Fruit fly (Drosophila melanogaster): ENCODE measurements around the gene CG32213.

- TF ChIP-seq sv (GFP tag; optimal IDR thresholded peaks at IDR 0.05) (no peak), brk (GFP tag; optimal IDR thresholded peaks at IDR 0.05) (no peak), h (GFP tag; optimal IDR thresholded peaks at IDR 0.05) (no peak), sage (GFP tag; optimal IDR thresholded peaks at IDR 0.05) (no peak), dsf (GFP tag; optimal IDR thresholded peaks at IDR 0.05; ENCODE audit: borderline replicate concordance) (no peak), Myc (optimal IDR thresholded peaks at IDR 0.05) (no peak), OdsH (GFP tag; optimal IDR thresholded peaks at IDR 0.05) (no peak), Hr78 (GFP tag; optimal IDR thresholded peaks at IDR 0.05) (no peak), woc (GFP tag; optimal IDR thresholded peaks at IDR 0.05) (no peak), rgr (GFP tag; optimal IDR thresholded peaks at IDR 0.05) (no peak)
Measured at dm6 chr3L:19499334-19499733, 23.7 kb downstream of the CG32213 start.

All from whole organism, wandering third instar larva.